Worm (Caenorhabditis elegans): ENCODE results near the gene C35B8.3.

DNA sequence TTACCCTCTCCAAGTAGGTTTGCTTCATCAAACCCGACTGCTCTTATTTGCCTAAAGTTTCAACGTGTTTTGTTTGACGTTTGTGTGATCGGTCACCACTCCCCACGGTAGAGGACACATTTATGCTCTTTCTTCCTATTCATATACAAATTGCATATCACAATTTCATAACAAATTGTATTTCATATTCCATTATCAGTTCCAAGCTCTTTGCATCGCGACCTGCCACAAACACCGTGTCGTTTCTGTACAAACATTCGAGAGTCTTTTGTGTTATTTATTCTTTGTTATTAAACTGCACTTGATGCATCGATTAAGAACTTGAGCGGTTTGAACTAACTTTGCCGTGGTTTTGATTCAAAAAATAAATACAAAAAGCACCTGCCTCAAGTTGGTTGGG lies 3.6 kb upstream of the C35B8.3 start:
- no peak for TF ChIP-seq skn-1 (tag; optimal IDR thresholded peaks at IDR 0.05)
- TF ChIP-seq lin-15B (tag; optimal IDR thresholded peaks at IDR 0.05) = no peak
- TF ChIP-seq nhr-76 (tag; optimal IDR thresholded peaks at IDR 0.05) = no peak
- no peak for TF ChIP-seq unc-39 (tag; optimal IDR thresholded peaks at IDR 0.05)
- no peak for TF ChIP-seq lir-3 (tag; optimal IDR thresholded peaks at IDR 0.05)
- no peak for TF ChIP-seq ces-1 (GFP tag; optimal IDR thresholded peaks at IDR 0.05)
- TF ChIP-seq snpc-4 (tag; optimal IDR thresholded peaks at IDR 0.05) = no peak
- no peak for TF ChIP-seq aly-2 (tag; optimal IDR thresholded peaks at IDR 0.05)
- TF ChIP-seq pha-4 (GFP tag; IDR thresholded peaks at IDR 0.05) = no peak
- no peak for TF ChIP-seq pha-4 (tag; optimal IDR thresholded peaks at IDR 0.05)
- TF ChIP-seq F37D6.2 (tag; optimal IDR thresholded peaks at IDR 0.05) = no peak
- TF ChIP-seq aha-1 (tag) = peak; percentile 74
- no peak for TF ChIP-seq duxl-1 (tag; optimal IDR thresholded peaks at IDR 0.05; ENCODE audit: poor library complexity)

Data from whole organism, L4 larva.